Fruit fly (Drosophila melanogaster) whole organism, larva: Measurements from ENCODE around the gene CG33178.

Experiments used
- noc ChIP-seq: fragments of 200-800 bp; sonication (Bioruptor generic); optimal IDR thresholded peaks from 3 replicates; lab custom pipeline; 2019; ENCODE audit warnings: missing biosample characterization, mild to moderate bottlenecking, missing genetic modification characterization, moderate library complexity

Gene CG33178

dm6 chrX:15082681-15083080 is at the start of gene CG33178:
Gene CG33178 (plus strand): TSS chrX:15082827.
- TF ChIP-seq noc (tag; lab: Kevin White, UChicago): no peak

dm6 chrX:15042499-15042898 is 40.1 kb upstream of the CG33178 start:
- no peak for TF ChIP-seq noc (tag; lab: Kevin White, UChicago)

dm6 chrX:15043013-15043699 is 39.5 kb upstream of the CG33178 start:
- no peak for TF ChIP-seq noc (tag; lab: Kevin White, UChicago)

dm6 chrX:15043700-15044225 is 38.9 kb upstream of the CG33178 start, which contains the start of gene CG5541:
Gene CG5541 (plus strand): TSS chrX:15044123.
- peak; percentile 63 for TF ChIP-seq noc (tag; lab: Kevin White, UChicago)

- no peak for TF ChIP-seq noc (tag; lab: Kevin White, UChicago)
These were observed 37.0 kb upstream of the CG33178 start for dm6 chrX:15045608-15046007.

- peak; percentile 48 for TF ChIP-seq noc (tag; lab: Kevin White, UChicago)
These were observed 33.9 kb upstream of the CG33178 start for dm6 chrX:15048713-15049112.

dm6 chrX:15062619-15063018 is 20.0 kb upstream of the CG33178 start:
- no peak for TF ChIP-seq noc (tag; lab: Kevin White, UChicago)

dm6 chrX:15063404-15064062 is 19.1 kb upstream of the CG33178 start, which contains the start of the genes hiw and ND-B18:
Gene hiw (minus strand): TSS chrX:15063429.
Gene ND-B18 (plus strand): TSS chrX:15063733.
- no peak for TF ChIP-seq noc (tag; lab: Kevin White, UChicago)

dm6 chrX:15066374-15067057 is 16.1 kb upstream of the CG33178 start, which contains the start of the genes opm and dob:
Gene opm (minus strand): TSS chrX:15066432.
Gene dob (plus strand): TSS chrX:15067007.
- TF ChIP-seq noc (tag; lab: Kevin White, UChicago): peak; percentile 15

dm6 chrX:15068537-15068936 is 14.1 kb upstream of the CG33178 start:
- no peak for TF ChIP-seq noc (tag; lab: Kevin White, UChicago)

dm6 chrX:15069417-15069896 is 13.2 kb upstream of the CG33178 start:
- TF ChIP-seq noc (tag; lab: Kevin White, UChicago): peak; percentile 86

dm6 chrX:15070137-15070536 is 12.5 kb upstream of the CG33178 start:
- TF ChIP-seq noc (tag; lab: Kevin White, UChicago): no peak

dm6 chrX:15070811-15071479 is 11.7 kb upstream of the CG33178 start:
- TF ChIP-seq noc (tag; lab: Kevin White, UChicago): peak; percentile 68

dm6 chrX:15074646-15075351 is 7.8 kb upstream of the CG33178 start:
- TF ChIP-seq noc (tag; lab: Kevin White, UChicago): peak; percentile 91
